Worm (Caenorhabditis elegans): ENCODE data around the gene sri-26.
A peak's percentile ranks its signal among the peaks of the same experiment; 100 is the strongest.

Gene sri-26

DNA sequence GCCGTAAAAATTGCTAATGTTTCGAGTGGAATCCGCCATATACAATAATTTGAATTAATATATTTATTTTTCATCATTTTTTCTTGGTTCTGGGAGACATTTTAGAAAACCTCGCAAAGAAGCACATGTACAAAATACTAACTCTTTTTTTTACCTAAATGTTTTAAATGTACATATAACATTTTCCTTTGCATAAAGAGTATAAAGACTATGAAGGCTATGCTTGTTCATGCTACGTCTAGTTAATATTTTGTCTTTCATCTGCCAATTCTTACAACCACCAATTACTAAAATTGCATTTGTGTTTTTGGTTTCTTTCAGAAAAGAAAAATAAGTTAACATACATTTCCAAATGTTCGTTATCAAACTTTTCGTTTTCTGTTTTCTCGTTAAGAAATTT is 6.1 kb downstream of the sri-26 start, which contains the start of gene irld-25:
TSS of gene irld-25 (plus strand) at position 301 of the 400 bp plus-strand sequence.
- TF ChIP-seq ztf-4 (tag; optimal IDR thresholded peaks at IDR 0.05) = no peak
- no peak for TF ChIP-seq skn-1 (tag; optimal IDR thresholded peaks at IDR 0.05)
- TF ChIP-seq lin-39 (tag; optimal IDR thresholded peaks at IDR 0.05) = no peak
- no peak for TF ChIP-seq F13H6.1 (tag; optimal IDR thresholded peaks at IDR 0.05)
- no peak for TF ChIP-seq elt-1 (tag; optimal IDR thresholded peaks at IDR 0.05)
- TF ChIP-seq peb-1 (tag; optimal IDR thresholded peaks at IDR 0.05) = no peak
- TF ChIP-seq ama-1 (optimal IDR thresholded peaks at IDR 0.05) = no peak
- no peak for TF ChIP-seq gmeb-1 (tag; optimal IDR thresholded peaks at IDR 0.05)
- TF ChIP-seq dmd-4 (tag; optimal IDR thresholded peaks at IDR 0.05) = no peak
- TF ChIP-seq egl-27 (tag; optimal IDR thresholded peaks at IDR 0.05) = no peak
- no peak for TF ChIP-seq nhr-129 (tag; optimal IDR thresholded peaks at IDR 0.05)
- TF ChIP-seq zag-1 (tag; optimal IDR thresholded peaks at IDR 0.05) = no peak
- TF ChIP-seq C34F6.9 (tag; optimal IDR thresholded peaks at IDR 0.05) = no peak
- no peak for TF ChIP-seq lin-13 (GFP tag; optimal IDR thresholded peaks at IDR 0.05)
- TF ChIP-seq ceh-82 (tag; optimal IDR thresholded peaks at IDR 0.05) = no peak
- no peak for TF ChIP-seq blmp-1 (tag; optimal IDR thresholded peaks at IDR 0.05; ENCODE audit: insufficient read depth)
- no peak for TF ChIP-seq nhr-237 (tag; optimal IDR thresholded peaks at IDR 0.05)
- TF ChIP-seq nhr-77 (tag; optimal IDR thresholded peaks at IDR 0.05) = no peak

DNA sequence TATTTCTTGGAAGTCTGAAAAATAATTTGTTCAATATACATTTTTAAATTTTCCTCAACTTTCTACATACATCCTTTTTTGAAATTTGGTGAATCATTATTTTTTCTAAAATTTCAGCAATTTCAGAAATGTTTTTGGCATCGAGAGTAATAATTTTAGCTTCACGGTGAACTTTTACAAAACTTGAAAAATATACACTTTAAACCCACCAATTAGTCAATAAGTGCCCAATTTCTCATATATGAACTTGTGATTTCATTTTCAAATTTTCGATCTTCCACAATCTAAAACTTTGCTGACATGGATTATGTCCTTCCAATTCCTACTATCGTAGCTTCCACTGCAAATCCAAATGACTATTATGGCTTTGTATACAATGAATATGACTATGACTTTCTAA is 8.4 kb downstream of the sri-26 start, which contains the start of gene srw-24:
TSS of gene srw-24 (plus strand) at position 301 of the 400 bp plus-strand sequence.
- no peak for TF ChIP-seq Y55F3AM.14 (GFP tag; optimal IDR thresholded peaks at IDR 0.05)
- TF ChIP-seq alr-1 (tag; optimal IDR thresholded peaks at IDR 0.05) = no peak
- no peak for TF ChIP-seq aly-2 (tag; optimal IDR thresholded peaks at IDR 0.05)
- no peak for TF ChIP-seq nhr-77 (tag; optimal IDR thresholded peaks at IDR 0.05)
- no peak for TF ChIP-seq mbf-1 (tag; optimal IDR thresholded peaks at IDR 0.05)
- no peak for TF ChIP-seq sma-9 (GFP tag; optimal IDR thresholded peaks at IDR 0.05)
- TF ChIP-seq sma-9 (tag; optimal IDR thresholded peaks at IDR 0.05) = no peak
- TF ChIP-seq R02D3.7 (tag; optimal IDR thresholded peaks at IDR 0.05) = no peak
- no peak for TF ChIP-seq sem-4 (tag; optimal IDR thresholded peaks at IDR 0.05)
- no peak for TF ChIP-seq nhr-6 (tag; optimal IDR thresholded peaks at IDR 0.05)
- no peak for TF ChIP-seq unc-55 (GFP tag; optimal IDR thresholded peaks at IDR 0.05)
- no peak for TF ChIP-seq nhr-12 (tag; optimal IDR thresholded peaks at IDR 0.05)
- TF ChIP-seq mdl-1 (tag; optimal IDR thresholded peaks at IDR 0.05) = no peak
- TF ChIP-seq ceh-16 (tag; optimal IDR thresholded peaks at IDR 0.05) = no peak
- TF ChIP-seq lin-13 (GFP tag; optimal IDR thresholded peaks at IDR 0.05) = no peak

- no peak for TF ChIP-seq gmeb-1 (tag; optimal IDR thresholded peaks at IDR 0.05)
These were observed 10.4 kb downstream of the sri-26 start, which contains the start of gene srw-14 for ce11 chrV:15225650-15226049. Gene srw-14 (plus strand): TSS chrV:15225950.

DNA sequence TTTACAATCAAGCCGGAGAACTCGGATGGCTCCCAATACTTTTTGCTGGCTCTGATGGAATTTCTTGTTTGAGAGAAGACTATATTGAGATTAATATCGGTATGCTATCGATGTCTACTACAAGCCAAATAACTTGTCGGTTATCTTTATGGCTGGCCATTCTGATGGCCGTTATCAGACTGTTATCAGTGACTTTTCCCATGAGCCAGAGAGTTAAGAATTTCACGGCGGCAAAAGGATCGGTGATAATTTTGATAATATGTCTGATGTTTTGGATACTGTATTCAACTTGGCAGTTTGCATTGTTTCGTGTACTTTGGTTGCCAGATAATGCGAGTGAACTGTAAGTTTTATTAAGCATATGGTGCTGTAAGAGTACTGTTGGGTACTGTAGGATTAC is 10.9 kb downstream of the sri-26 start:
- TF ChIP-seq F13H6.1 (tag; optimal IDR thresholded peaks at IDR 0.05) = no peak
- TF ChIP-seq fos-1 (tag; optimal IDR thresholded peaks at IDR 0.05) = peak; percentile 74

DNA sequence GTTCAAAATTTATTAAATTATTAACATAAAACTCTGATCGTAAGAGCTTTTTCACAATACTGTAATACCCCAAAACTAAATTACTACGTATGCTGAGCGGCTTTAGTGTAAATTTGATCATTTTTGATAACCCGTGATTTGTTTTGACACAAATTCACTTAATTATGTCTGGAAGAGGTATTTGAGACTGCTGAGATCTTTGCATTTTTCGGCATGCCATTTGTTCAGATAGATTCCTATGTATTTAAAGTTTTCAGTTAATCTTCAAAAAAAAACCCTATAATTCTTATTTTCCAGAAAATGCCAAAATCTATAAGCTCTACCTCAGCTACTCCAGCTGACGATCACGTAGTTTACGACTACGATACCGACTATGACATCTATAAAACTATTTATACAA is 15.0 kb downstream of the sri-26 start, which contains the start of gene srw-15:
TSS of gene srw-15 (plus strand) at position 301 of the 400 bp plus-strand sequence.
- no peak for TF ChIP-seq ceh-82 (tag; optimal IDR thresholded peaks at IDR 0.05)
- TF ChIP-seq egl-27 (tag; optimal IDR thresholded peaks at IDR 0.05) = no peak
- TF ChIP-seq elt-1 (tag; optimal IDR thresholded peaks at IDR 0.05) = no peak
- no peak for TF ChIP-seq gmeb-1 (tag; optimal IDR thresholded peaks at IDR 0.05)
- TF ChIP-seq lin-11 (tag; optimal IDR thresholded peaks at IDR 0.05) = no peak
- TF ChIP-seq nhr-10 (tag; optimal IDR thresholded peaks at IDR 0.05) = no peak
- no peak for TF ChIP-seq ztf-1 (GFP tag; conservative IDR thresholded peaks at IDR 0.05)
- TF ChIP-seq blmp-1 (tag; optimal IDR thresholded peaks at IDR 0.05; ENCODE audit: insufficient read depth) = no peak
- no peak for TF ChIP-seq nhr-6 (tag; optimal IDR thresholded peaks at IDR 0.05)
- TF ChIP-seq nhr-21 (tag; optimal IDR thresholded peaks at IDR 0.05) = no peak
- no peak for TF ChIP-seq ama-1 (optimal IDR thresholded peaks at IDR 0.05)
